Fruit fly (Drosophila melanogaster) whole organism, embryonic: ENCODE measurements around the gene SREBP.

Experiments used
- Abd-B ChIP-seq: fragments of 200-800 bp; sonication (Bioruptor generic); optimal IDR thresholded peaks from 2 replicates; lab custom pipeline; 2018; ENCODE audit warnings: missing biosample characterization, mild to moderate bottlenecking, missing genetic modification characterization, moderate library complexity
- CG10321 ChIP-seq: fragments of 200-800 bp; sonication (Bioruptor generic); IDR thresholded peaks from 2 replicates; pipeline ENCODE4 v1.3.6; 2022; ENCODE audit warnings: missing biosample characterization, missing genetic modification characterization
- CG10979 ChIP-seq: fragments of 200-800 bp; sonication (Bioruptor generic); optimal IDR thresholded peaks from 2 replicates; lab custom pipeline; 2018; ENCODE audit warnings: missing biosample characterization, mild to moderate bottlenecking, missing genetic modification characterization, moderate library complexity
- CG12391 ChIP-seq: fragments of 200-800 bp; sonication (Bioruptor generic); optimal IDR thresholded peaks from 3 replicates; lab custom pipeline; 2018; ENCODE audit warnings: missing biosample characterization, mild to moderate bottlenecking, missing genetic modification characterization, moderate library complexity
- CG14965 ChIP-seq: fragments of 200-800 bp; sonication (Bioruptor generic); optimal IDR thresholded peaks from 2 replicates; lab custom pipeline; 2016; ENCODE audit warnings: missing biosample characterization, missing genetic modification characterization, borderline replicate concordance
- CG15514 ChIP-seq: fragments of 200-800 bp; sonication (Bioruptor generic); optimal IDR thresholded peaks from 3 replicates; lab custom pipeline; 2017; ENCODE audit warnings: missing biosample characterization, missing genetic modification characterization, mild to moderate bottlenecking, moderate library complexity, missing genetic modification reagents
- CG16813 ChIP-seq: fragments of 200-800 bp; sonication (Bioruptor generic); IDR thresholded peaks from 3 replicates; pipeline ENCODE4 v1.3.6; 2022; ENCODE audit warnings: missing biosample characterization, missing genetic modification characterization; ENCODE audit not compliant: partially characterized antibody
- CG2199 ChIP-seq: fragments of 200-800 bp; sonication (Bioruptor generic); IDR thresholded peaks from 3 replicates; pipeline ENCODE4 v1.3.6; 2022; ENCODE audit warnings: missing biosample characterization, missing genetic modification characterization
- CG30431 ChIP-seq: fragments of 200-800 bp; sonication (Bioruptor generic); optimal IDR thresholded peaks from 2 replicates; lab custom pipeline; 2017; ENCODE audit warnings: missing biosample characterization, missing genetic modification characterization
- CG3065 ChIP-seq: fragments of 200-800 bp; sonication (Bioruptor generic); optimal IDR thresholded peaks from 2 replicates; lab custom pipeline; 2016; ENCODE audit warnings: missing biosample characterization, missing genetic modification characterization
- CG3281 ChIP-seq: fragments of 200-800 bp; sonication (Bioruptor generic); optimal IDR thresholded peaks from 3 replicates; lab custom pipeline; 2017; ENCODE audit warnings: missing biosample characterization, mild to moderate bottlenecking, missing genetic modification characterization
- CG43689 ChIP-seq: fragments of 200-800 bp; sonication (Bioruptor generic); IDR thresholded peaks from 2 replicates; pipeline ENCODE4 v1.3.6; 2022; ENCODE audit warnings: missing biosample characterization, missing genetic modification characterization
- CG5180 ChIP-seq: fragments of 200-800 bp; sonication (Bioruptor generic); optimal IDR thresholded peaks from 3 replicates; lab custom pipeline; 2017; ENCODE audit warnings: missing biosample characterization, missing genetic modification characterization, mild to moderate bottlenecking, moderate library complexity, missing genetic modification reagents
- CG5953 ChIP-seq: fragments of 200-800 bp; sonication (Bioruptor generic); IDR thresholded peaks from 2 replicates; pipeline ENCODE4 v1.3.6; 2022; ENCODE audit warnings: missing biosample characterization, missing genetic modification characterization
- CG6765 ChIP-seq: fragments of 200-800 bp; sonication (Bioruptor generic); optimal IDR thresholded peaks from 3 replicates; lab custom pipeline; 2017; ENCODE audit warnings: missing biosample characterization, mild to moderate bottlenecking, missing genetic modification characterization
- CG7271 ChIP-seq: fragments of 200-800 bp; sonication (Bioruptor generic); optimal IDR thresholded peaks from 2 replicates; lab custom pipeline; 2018; ENCODE audit warnings: missing biosample characterization, mild to moderate bottlenecking, missing genetic modification characterization, moderate library complexity
- CG7357 ChIP-seq: fragments of 200-800 bp; sonication (Bioruptor generic); IDR thresholded peaks from 3 replicates; pipeline ENCODE4 v1.3.6; 2022; ENCODE audit warnings: missing biosample characterization, missing genetic modification characterization
- CG7556 ChIP-seq: fragments of 200-800 bp; sonication (Bioruptor generic); optimal IDR thresholded peaks from 2 replicates; lab custom pipeline; 2017; ENCODE audit warnings: missing biosample characterization, mild to moderate bottlenecking, missing genetic modification characterization
- CG7786 ChIP-seq: fragments of 200-800 bp; sonication (Bioruptor generic); optimal IDR thresholded peaks from 2 replicates; lab custom pipeline; 2016; ENCODE audit warnings: missing biosample characterization, missing genetic modification characterization
- CG8388 ChIP-seq: fragments of 200-800 bp; sonication (Bioruptor generic); optimal IDR thresholded peaks from 2 replicates; lab custom pipeline; 2019; ENCODE audit warnings: missing biosample characterization, mild to moderate bottlenecking, missing genetic modification characterization, moderate library complexity
- CkIIα-i1 ChIP-seq: fragments of 200-800 bp; sonication (Bioruptor generic); IDR thresholded peaks from 2 replicates; pipeline ENCODE4 v1.3.6; 2022; ENCODE audit warnings: missing biosample characterization, missing genetic modification characterization
- GATAe ChIP-seq: fragments of 200-800 bp; sonication (Bioruptor generic); conservative IDR thresholded peaks from 2 replicates; pipeline ENCODE4 v1.3.6; 2022; ENCODE audit warnings: missing biosample characterization, missing genetic modification characterization
- HLH54F ChIP-seq: fragments of 200-800 bp; sonication (Bioruptor generic); optimal IDR thresholded peaks from 3 replicates; lab custom pipeline; 2016; ENCODE audit warnings: missing biosample characterization, missing genetic modification characterization
- Hsf ChIP-seq: fragments of 200-800 bp; sonication (Bioruptor generic); optimal IDR thresholded peaks from 3 replicates; lab custom pipeline; 2016; ENCODE audit warnings: missing biosample characterization, missing genetic modification characterization
- MBD-R2 ChIP-seq: fragments of 200-800 bp; sonication (Bioruptor generic); IDR thresholded peaks from 2 replicates; pipeline ENCODE4 v1.3.6; 2022; ENCODE audit warnings: missing biosample characterization, missing genetic modification characterization
- Med ChIP-seq: fragments of 200-800 bp; sonication (Bioruptor generic); peaks from one replicate; lab custom pipeline; 2016; ENCODE audit warnings: missing biosample characterization, missing genetic modification characterization, mild to moderate bottlenecking, inconsistent platforms, moderate library complexity
- NC2β ChIP-seq: fragments of 200-800 bp; sonication (Bioruptor generic); optimal IDR thresholded peaks from 2 replicates; lab custom pipeline; 2016; ENCODE audit warnings: missing biosample characterization, missing genetic modification characterization
- Side ChIP-seq: fragments of 200-800 bp; sonication (Bioruptor generic); optimal IDR thresholded peaks from 2 replicates; lab custom pipeline; 2016; ENCODE audit warnings: missing biosample characterization, missing genetic modification characterization
- Taf1 ChIP-seq: fragments of 200-800 bp; sonication (Bioruptor generic); IDR thresholded peaks from 2 replicates; pipeline ENCODE4 v1.3.6; 2022; ENCODE audit warnings: missing biosample characterization, missing genetic modification characterization
- Vsx1 ChIP-seq: fragments of 200-800 bp; sonication (Bioruptor generic); optimal IDR thresholded peaks from 2 replicates; lab custom pipeline; 2017; ENCODE audit warnings: missing biosample characterization, mild to moderate bottlenecking, missing genetic modification characterization, missing genetic modification reagents
- az2 ChIP-seq: fragments of 200-800 bp; sonication (Bioruptor generic); optimal IDR thresholded peaks from 3 replicates; lab custom pipeline; 2016; ENCODE audit warnings: missing biosample characterization, missing genetic modification characterization
- bcd ChIP-seq: fragments of 200-800 bp; sonication (Bioruptor generic); optimal IDR thresholded peaks from 2 replicates; lab custom pipeline; 2017; ENCODE audit warnings: missing biosample characterization, mild to moderate bottlenecking, missing genetic modification characterization
- cad ChIP-seq: fragments of >200 bp; optimal IDR thresholded peaks from 2 replicates; lab custom pipeline; 2017; ENCODE audit warnings: missing biosample characterization, missing genetic modification characterization
- croc ChIP-seq: fragments of 200-800 bp; sonication (Bioruptor generic); conservative IDR thresholded peaks from 3 replicates; pipeline ENCODE4 v1.3.6; 2022; ENCODE audit warnings: missing biosample characterization, missing genetic modification characterization
- dm ChIP-seq: fragments of 200-800 bp; sonication (Bioruptor generic); optimal IDR thresholded peaks from 3 replicates; lab custom pipeline; 2016; ENCODE audit warnings: missing biosample characterization, missing genetic modification characterization
- esg ChIP-seq: fragments of 200-800 bp; sonication (Bioruptor generic); conservative IDR thresholded peaks from 2 replicates; pipeline ENCODE4 v1.3.6; 2022; ENCODE audit warnings: missing biosample characterization, missing genetic modification characterization
- ewg ChIP-seq: fragments of 200-800 bp; sonication (Bioruptor generic); optimal IDR thresholded peaks from 3 replicates; lab custom pipeline; 2017; ENCODE audit warnings: mild to moderate bottlenecking, missing biosample characterization, missing genetic modification reagents, missing genetic modification characterization
- exex ChIP-seq: fragments of 200-800 bp; sonication (Bioruptor generic); optimal IDR thresholded peaks from 4 replicates; lab custom pipeline; 2018; ENCODE audit warnings: missing biosample characterization, mild to moderate bottlenecking, missing genetic modification characterization, moderate library complexity
- fd96Cb ChIP-seq: fragments of 200-800 bp; sonication (Bioruptor generic); optimal IDR thresholded peaks from 2 replicates; lab custom pipeline; 2018; ENCODE audit warnings: missing biosample characterization, mild to moderate bottlenecking, missing genetic modification characterization, moderate library complexity
- fru ChIP-seq: fragments of >200 bp; optimal IDR thresholded peaks from 2 replicates; lab custom pipeline; 2017
- fu2 ChIP-seq: fragments of 200-800 bp; sonication (Bioruptor generic); optimal IDR thresholded peaks from 2 replicates; lab custom pipeline; 2016; ENCODE audit warnings: missing biosample characterization, missing genetic modification characterization
- lov ChIP-seq, 2 experiments: fragments of 200-800 bp in 1 of 2; fragments of >200 bp in 1 of 2; sonication (Bioruptor generic) in 1 of 2; IDR thresholded peaks in 1 of 2; optimal IDR thresholded peaks in 1 of 2; 2 replicates in 1 of 2; 3 replicates in 1 of 2; pipeline versions ENCODE4 v1.3.6 to Lab custom; 2017 to 2022; ENCODE audit warnings: missing biosample characterization in 1 of 2, missing genetic modification characterization in 1 of 2
- pfk ChIP-seq: fragments of 200-800 bp; sonication (Bioruptor generic); optimal IDR thresholded peaks from 2 replicates; lab custom pipeline; 2018; ENCODE audit warnings: missing biosample characterization, mild to moderate bottlenecking, missing genetic modification characterization, moderate library complexity
- psq ChIP-seq: fragments of 200-800 bp; sonication (Bioruptor generic); optimal IDR thresholded peaks from 2 replicates; lab custom pipeline; 2017; ENCODE audit warnings: missing biosample characterization, missing genetic modification characterization
- pum ChIP-seq: fragments of 200-800 bp; sonication (Bioruptor generic); optimal IDR thresholded peaks from 2 replicates; lab custom pipeline; 2016; ENCODE audit warnings: missing biosample characterization, missing genetic modification characterization
- pzg ChIP-seq: fragments of 200-800 bp; sonication (Bioruptor generic); optimal IDR thresholded peaks from 3 replicates; lab custom pipeline; 2018; ENCODE audit warnings: missing biosample characterization, mild to moderate bottlenecking, missing genetic modification characterization, moderate library complexity
- sens ChIP-seq: fragments of 200-800 bp; sonication (Bioruptor generic); peaks from one replicate; lab custom pipeline; 2016; ENCODE audit warnings: missing biosample characterization, missing genetic modification characterization
- sens-2 ChIP-seq: fragments of 200-800 bp; sonication (Bioruptor generic); IDR thresholded peaks from 2 replicates; pipeline ENCODE4 v1.3.6; 2022; ENCODE audit warnings: missing biosample characterization, missing genetic modification characterization
- sqz ChIP-seq: fragments of 200-800 bp; sonication (Bioruptor generic); optimal IDR thresholded peaks from 3 replicates; lab custom pipeline; 2018; ENCODE audit warnings: missing biosample characterization, mild to moderate bottlenecking, missing genetic modification characterization

SREBP gene

dm6 chr3L:19794203-19794802 lies 568 bp downstream of the SREBP start:
- peak; percentile 82 for TF ChIP-seq az2 (GFP tag; lab: Kevin White, UChicago)
- TF ChIP-seq CG5953 (GFP tag; lab: Robert Waterston, UW) = 0 out of 2 replicates have a peak, but pooled peaks have one; percentile 26
- peak; percentile 97 for TF ChIP-seq sens (GFP tag; lab: Kevin White, UChicago)
- TF ChIP-seq psq (GFP tag; lab: Kevin White, UChicago) = peak; percentile 13
- TF ChIP-seq CG7271 (tag; lab: Kevin White, UChicago) = no peak
- TF ChIP-seq MBD-R2 (GFP tag; lab: Robert Waterston, UW) = peak; percentile 45
- TF ChIP-seq pfk = peak; percentile 16
- TF ChIP-seq CG30431 = peak; percentile 52
- peak; percentile 55; the same call in 1 of the 2 replicates for TF ChIP-seq Taf1 (GFP tag; lab: Robert Waterston, UW)
- peak; percentile 83 for TF ChIP-seq Side
- TF ChIP-seq CG7357 (GFP tag; lab: Robert Waterston, UW) = peak; percentile 55; the same call in 1 of the 3 replicates
- TF ChIP-seq CG15514 (GFP tag; lab: Kevin White, UChicago) = no peak
- peak; percentile 57 for TF ChIP-seq esg
- peak; percentile 85 for TF ChIP-seq bcd (GFP tag; lab: Kevin White, UChicago)
- peak; percentile 79 for TF ChIP-seq ewg (GFP tag; lab: Kevin White, UChicago)
- TF ChIP-seq CG16813 = no peak
- TF ChIP-seq CG7786 (GFP tag; lab: Kevin White, UChicago) = peak; percentile 81
- TF ChIP-seq CG14965 (GFP tag; lab: Kevin White, UChicago) = peak; percentile 57
- peak; percentile 49 for TF ChIP-seq pum (GFP tag; lab: Kevin White, UChicago)
- TF ChIP-seq dm (GFP tag; lab: Kevin White, UChicago) = peak; percentile 57
- TF ChIP-seq lov (optimal IDR thresholded peaks at IDR 0.05; lab: Kevin White, UChicago) = no peak
- TF ChIP-seq lov (GFP tag; IDR thresholded peaks at IDR 0.05; lab: Robert Waterston, UW) = peak; percentile 84; the same call in 2 of the 3 replicates
- no peak for TF ChIP-seq cad
- peak; percentile 75 for TF ChIP-seq fd96Cb (tag; lab: Kevin White, UChicago)
- TF ChIP-seq pzg (GFP tag; lab: Kevin White, UChicago) = no peak
- no peak for TF ChIP-seq fru (lab: Kevin White, UChicago)
- TF ChIP-seq Med (GFP tag; lab: Kevin White, UChicago) = peak; percentile 96
- 0 out of 2 replicates have a peak, but pooled peaks have one; percentile 35 for TF ChIP-seq CG10321 (GFP tag; lab: Robert Waterston, UW)
- peak; percentile 71 for TF ChIP-seq fu2
- peak; percentile 90 for TF ChIP-seq CG6765 (GFP tag; lab: Kevin White, UChicago)
- peak; percentile 84 for TF ChIP-seq CG5180
- peak; percentile 49; the same call in 2 of the 3 replicates for TF ChIP-seq croc
- peak; percentile 55 for TF ChIP-seq sens-2 (GFP tag; lab: Robert Waterston, UW)
- TF ChIP-seq HLH54F = peak; percentile 74
- TF ChIP-seq exex = peak; percentile 68
- TF ChIP-seq CG2199 (GFP tag; lab: Robert Waterston, UW) = no peak; the same call in 2 of the 3 replicates
- peak; percentile 93 for TF ChIP-seq CG3281 (GFP tag; lab: Kevin White, UChicago)
- no peak for TF ChIP-seq sqz
- peak; percentile 81 for TF ChIP-seq CG10979 (tag; lab: Kevin White, UChicago)
- TF ChIP-seq CG12391 (tag; lab: Kevin White, UChicago) = peak; percentile 88
- TF ChIP-seq Abd-B (GFP tag; lab: Kevin White, UChicago) = peak; percentile 77
- peak; percentile 81 for TF ChIP-seq Hsf (GFP tag; lab: Kevin White, UChicago)
- TF ChIP-seq Vsx1 (GFP tag; lab: Kevin White, UChicago) = no peak
- no peak for TF ChIP-seq CkIIα-i1 (GFP tag; lab: Robert Waterston, UW)
- TF ChIP-seq CG7556 = peak; percentile 95
- TF ChIP-seq CG3065 (GFP tag; lab: Kevin White, UChicago) = peak; percentile 51
- peak; percentile 72 for TF ChIP-seq CG8388 (GFP tag; lab: Kevin White, UChicago)
- no peak; the same call in 1 of the 2 replicates for TF ChIP-seq GATAe (GFP tag; lab: Robert Waterston, UW)
- TF ChIP-seq CG43689 (GFP tag; lab: Robert Waterston, UW) = no peak
- TF ChIP-seq NC2β = peak; percentile 65
